Worm (Caenorhabditis elegans) whole organism, late embryonic: ENCODE results near the gene mks-5.

Experiments
- K09A11.1 ChIP-seq: sonication (generic microtip); optimal IDR thresholded peaks from 2 replicates; lab custom pipeline; 2017; ENCODE audit warnings: antibody characterized with exemption, mild to moderate bottlenecking, missing genetic modification characterization, missing compliant biosample characterization; ENCODE audit not compliant: insufficient read depth
- ahr-1 ChIP-seq: sonication (generic microtip); optimal IDR thresholded peaks from 2 replicates; lab custom pipeline; 2016; ENCODE audit warnings: missing genetic modification characterization, missing compliant biosample characterization
- ama-1 ChIP-seq: fragments of 150-350 bp; optimal IDR thresholded peaks from 2 replicates; lab custom pipeline; 2014
- ceh-6 ChIP-seq: fragments of 200-800 bp; sonication (Bioruptor generic); optimal IDR thresholded peaks from 2 replicates; lab custom pipeline; 2018; ENCODE audit warnings: mild to moderate bottlenecking, missing genetic modification characterization, missing compliant biosample characterization
- ceh-9 ChIP-seq: sonication (generic microtip); optimal IDR thresholded peaks from 2 replicates; lab custom pipeline; 2016; ENCODE audit warnings: mild to moderate bottlenecking, missing genetic modification characterization, inconsistent platforms, missing compliant biosample characterization
- che-1 ChIP-seq: sonication (generic microtip); optimal IDR thresholded peaks from 2 replicates; lab custom pipeline; 2016; ENCODE audit warnings: mild to moderate bottlenecking, missing genetic modification characterization, missing compliant biosample characterization
- fkh-10 ChIP-seq: fragments of 150-350 bp; optimal IDR thresholded peaks from 2 replicates; lab custom pipeline; 2014; ENCODE audit warnings: missing biosample characterization, missing genetic modification reagents, missing genetic modification characterization
- hlh-6 ChIP-seq: sonication (generic microtip); optimal IDR thresholded peaks from 2 replicates; lab custom pipeline; 2016; ENCODE audit warnings: missing genotype, missing genetic modification characterization, missing compliant biosample characterization
- nhr-11 ChIP-seq: fragments of 150-350 bp; optimal IDR thresholded peaks from 2 replicates; lab custom pipeline; 2014; ENCODE audit warnings: missing biosample characterization, missing genetic modification characterization
- pqm-1 ChIP-seq: sonication (generic microtip); optimal IDR thresholded peaks from 2 replicates; lab custom pipeline; 2016; ENCODE audit warnings: missing genetic modification characterization, missing compliant biosample characterization
- zip-5 ChIP-seq: sonication (generic microtip); optimal IDR thresholded peaks from 2 replicates; lab custom pipeline; 2016; ENCODE audit warnings: missing genetic modification characterization, missing compliant biosample characterization

ce11 chrII:10759425-10759824 is 39.4 kb downstream of the mks-5 start:
- TF ChIP-seq nhr-11 (tag; lab: Kevin White, UChicago) (no peak), fkh-10 (GFP tag; lab: Kevin White, UChicago) (no peak), ama-1 (lab: Kevin White, UChicago) (no peak), hlh-6 (tag; lab: Kevin White, UChicago) (no peak), pqm-1 (tag; lab: Kevin White, UChicago) (no peak), che-1 (tag; lab: Kevin White, UChicago) (no peak), ceh-9 (tag; lab: Kevin White, UChicago) (no peak), K09A11.1 (no peak), zip-5 (tag; lab: Kevin White, UChicago) (no peak), ceh-6 (no peak), ahr-1 (tag; lab: Kevin White, UChicago) (no peak)
